Worm (Caenorhabditis elegans) whole organism, L3 larva: ENCODE data around the gene vps-54.

Experiments used
- aly-2 ChIP-seq: fragments of 150-350 bp; optimal IDR thresholded peaks from 2 replicates; lab custom pipeline; 2014; ENCODE audit warnings: missing biosample characterization, missing genetic modification characterization
- ama-1 ChIP-seq: fragments of 150-350 bp; optimal IDR thresholded peaks from 2 replicates; lab custom pipeline; 2018
- ceh-28 ChIP-seq: fragments of 150-350 bp; optimal IDR thresholded peaks from 2 replicates; lab custom pipeline; 2014; ENCODE audit warnings: missing biosample characterization, missing genetic modification reagents, missing genetic modification characterization
- ceh-82 ChIP-seq: fragments of 150-350 bp; optimal IDR thresholded peaks from 2 replicates; lab custom pipeline; 2014; ENCODE audit warnings: missing biosample characterization, missing genetic modification characterization
- egl-27 ChIP-seq: sonication (generic microtip); optimal IDR thresholded peaks from 4 replicates; lab custom pipeline; 2017; ENCODE audit warnings: missing biosample characterization, missing genetic modification reagents, missing genetic modification characterization
- elt-1 ChIP-seq: fragments of 150-350 bp; optimal IDR thresholded peaks from 2 replicates; lab custom pipeline; 2014; ENCODE audit warnings: missing biosample characterization, missing genetic modification characterization
- elt-2 ChIP-seq: sonication (generic microtip); optimal IDR thresholded peaks from 2 replicates; lab custom pipeline; 2016; ENCODE audit warnings: missing genetic modification reagents, mild to moderate bottlenecking, missing genetic modification characterization, missing compliant biosample characterization
- eor-1 ChIP-seq, 2 experiments: fragments of 150-350 bp; optimal IDR thresholded peaks; 2 replicates each; lab custom pipeline; 2014 to 2018; ENCODE audit warnings: missing biosample characterization in 2 of 2, missing genetic modification characterization in 2 of 2
- fkh-10 ChIP-seq: sonication (generic microtip); optimal IDR thresholded peaks from 2 replicates; lab custom pipeline; 2017; ENCODE audit warnings: missing biosample characterization, missing genetic modification reagents, missing genetic modification characterization
- fkh-2 ChIP-seq: fragments of 150-350 bp; optimal IDR thresholded peaks from 2 replicates; lab custom pipeline; 2014; ENCODE audit warnings: missing biosample characterization, missing genetic modification reagents, missing genetic modification characterization
- hmg-11 ChIP-seq: sonication (generic microtip); optimal IDR thresholded peaks from 2 replicates; lab custom pipeline; 2016; ENCODE audit warnings: missing genetic modification characterization, missing compliant biosample characterization
- lin-15B ChIP-seq: fragments of 150-350 bp; optimal IDR thresholded peaks from 2 replicates; lab custom pipeline; 2014; ENCODE audit warnings: missing biosample characterization, missing genetic modification characterization
- lin-39 ChIP-seq: fragments of 150-350 bp; optimal IDR thresholded peaks from 2 replicates; lab custom pipeline; 2018; ENCODE audit warnings: missing biosample characterization, missing genetic modification reagents, missing genetic modification characterization
- lsy-12 ChIP-seq: sonication (generic microtip); optimal IDR thresholded peaks from 2 replicates; lab custom pipeline; 2016; ENCODE audit warnings: mild to moderate bottlenecking, missing genetic modification characterization, missing compliant biosample characterization
- mdl-1 ChIP-seq: fragments of 150-350 bp; optimal IDR thresholded peaks from 2 replicates; lab custom pipeline; 2014; ENCODE audit warnings: missing biosample characterization, missing genetic modification characterization
- mml-1 ChIP-seq: fragments of 150-350 bp; sonication (generic microtip); optimal IDR thresholded peaks from 3 replicates; lab custom pipeline; 2014; ENCODE audit warnings: missing biosample characterization, missing genetic modification characterization
- nfya-1 ChIP-seq: sonication (generic microtip); optimal IDR thresholded peaks from 2 replicates; lab custom pipeline; 2017; ENCODE audit warnings: missing genetic modification characterization, mild to moderate bottlenecking, missing compliant biosample characterization, antibody characterized with exemption, moderate library complexity; ENCODE audit not compliant: insufficient read depth
- nhr-11 ChIP-seq: fragments of 150-350 bp; optimal IDR thresholded peaks from 2 replicates; lab custom pipeline; 2014; ENCODE audit warnings: missing biosample characterization, missing genetic modification characterization
- nhr-12 ChIP-seq: fragments of 150-350 bp; optimal IDR thresholded peaks from 2 replicates; lab custom pipeline; 2014; ENCODE audit warnings: missing biosample characterization, missing genetic modification characterization
- nhr-23 ChIP-seq: fragments of 150-350 bp; optimal IDR thresholded peaks from 2 replicates; lab custom pipeline; 2014; ENCODE audit warnings: missing biosample characterization, missing genetic modification reagents, missing genetic modification characterization
- nhr-25 ChIP-seq: sonication (generic microtip); optimal IDR thresholded peaks from 2 replicates; lab custom pipeline; 2017; ENCODE audit warnings: missing biosample characterization, missing genetic modification characterization
- nhr-28 ChIP-seq: fragments of 150-350 bp; optimal IDR thresholded peaks from 2 replicates; lab custom pipeline; 2014; ENCODE audit warnings: missing biosample characterization, missing genetic modification characterization
- nhr-43 ChIP-seq: sonication (generic microtip); optimal IDR thresholded peaks from 2 replicates; lab custom pipeline; 2016; ENCODE audit warnings: mild to moderate bottlenecking, missing genetic modification characterization, missing compliant biosample characterization; ENCODE audit not compliant: poor library complexity, severe bottlenecking
- nhr-67 ChIP-seq: fragments of 150-350 bp; optimal IDR thresholded peaks from 2 replicates; lab custom pipeline; 2014; ENCODE audit warnings: missing biosample characterization, missing genetic modification characterization
- nhr-76 ChIP-seq: fragments of 150-350 bp; sonication (generic microtip); optimal IDR thresholded peaks from 5 replicates; lab custom pipeline; 2014; ENCODE audit warnings: missing biosample characterization, missing genetic modification characterization
- pha-4 ChIP-seq: fragments of 150-350 bp; optimal IDR thresholded peaks from 2 replicates; lab custom pipeline; 2014; ENCODE audit warnings: missing biosample characterization, missing genetic modification reagents, missing genetic modification characterization
- pqm-1 ChIP-seq: fragments of 150-350 bp; optimal IDR thresholded peaks from 2 replicates; lab custom pipeline; 2017; ENCODE audit warnings: missing biosample characterization, missing genetic modification characterization, inconsistent platforms
- sea-2 ChIP-seq: fragments of 150-350 bp; sonication (generic microtip); optimal IDR thresholded peaks from 4 replicates; lab custom pipeline; 2014; ENCODE audit warnings: missing biosample characterization, missing genetic modification reagents, missing genetic modification characterization
- skn-1 ChIP-seq: fragments of 150-350 bp; optimal IDR thresholded peaks from 2 replicates; lab custom pipeline; 2014; ENCODE audit warnings: missing biosample characterization, missing genetic modification characterization
- snpc-4 ChIP-seq: fragments of 150-350 bp; optimal IDR thresholded peaks from 2 replicates; lab custom pipeline; 2014; ENCODE audit warnings: missing biosample characterization, missing genetic modification characterization
- tbx-2 ChIP-seq: sonication (generic microtip); optimal IDR thresholded peaks from 2 replicates; lab custom pipeline; 2016; ENCODE audit warnings: mild to moderate bottlenecking, missing genetic modification characterization, missing compliant biosample characterization
- unc-39 ChIP-seq: sonication (generic microtip); optimal IDR thresholded peaks from 4 replicates; lab custom pipeline; 2017; ENCODE audit warnings: missing biosample characterization, missing genetic modification characterization
- unc-62 ChIP-seq: fragments of 150-350 bp; sonication (generic microtip); optimal IDR thresholded peaks from 4 replicates; lab custom pipeline; 2014; ENCODE audit warnings: missing biosample characterization, missing genetic modification reagents, missing genetic modification characterization
- zag-1 ChIP-seq: fragments of 150-350 bp; optimal IDR thresholded peaks from 2 replicates; lab custom pipeline; 2014; ENCODE audit warnings: missing biosample characterization, missing genetic modification characterization
- ztf-11 ChIP-seq: fragments of 150-350 bp; optimal IDR thresholded peaks from 2 replicates; lab custom pipeline; 2014; ENCODE audit warnings: missing biosample characterization, missing genetic modification characterization

Gene vps-54

DNA sequence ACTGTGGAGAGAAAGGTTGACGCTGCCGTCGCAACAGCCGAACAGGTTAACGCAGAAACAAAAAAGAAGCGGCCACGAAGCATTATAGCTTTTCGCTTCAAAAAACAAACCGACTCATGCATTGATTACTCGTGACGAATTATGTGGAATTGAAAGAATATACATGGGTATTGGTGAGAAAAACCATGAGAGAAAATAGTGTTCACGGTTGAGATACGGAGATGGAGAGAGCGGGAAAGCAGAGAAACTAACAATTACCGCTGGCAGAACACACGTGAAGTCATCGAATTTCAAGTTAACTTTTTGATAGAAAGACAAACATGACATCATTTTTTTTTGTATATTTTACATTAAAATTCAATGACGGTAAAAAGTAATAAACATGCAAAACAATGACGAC, 40.9 kb downstream of the vps-54 start (continued):
- no peak for TF ChIP-seq tbx-2 (tag; lab: Kevin White, UChicago)
- TF ChIP-seq nfya-1 (tag; lab: Kevin White, UChicago) = peak; percentile 9
- no peak for TF ChIP-seq unc-62 (GFP tag; lab: Kevin White, UChicago)
- no peak for TF ChIP-seq zag-1

- TF ChIP-seq unc-62 (GFP tag; lab: Kevin White, UChicago) (no peak), pha-4 (tag; lab: Kevin White, UChicago) (no peak)
Observed at ce11 chrV:10532725-10533124, 43.5 kb downstream of the vps-54 start, which contains the start of gene txt-10. txt-10 (minus strand) TSS chrV:10532825.

ce11 chrV:10529600-10529999, 46.6 kb downstream of the vps-54 start:
- TF ChIP-seq nhr-23 (peak; percentile 76), unc-62 (GFP tag; lab: Kevin White, UChicago) (no peak), ama-1 (no peak), egl-27 (tag; lab: Kevin White, UChicago) (no peak), ztf-11 (tag; lab: Kevin White, UChicago) (no peak), eor-1 (tag; optimal IDR thresholded peaks at IDR 0.05; lab: Kevin White, UChicago) (no peak), sea-2 (GFP tag; lab: Kevin White, UChicago) (no peak), elt-1 (tag; lab: Kevin White, UChicago) (peak; percentile 2), ceh-82 (no peak), nfya-1 (tag; lab: Kevin White, UChicago) (no peak), aly-2 (tag; lab: Kevin White, UChicago) (no peak), fkh-2 (tag; lab: Kevin White, UChicago) (no peak)

- TF ChIP-seq nhr-23 (peak; percentile 15), pqm-1 (tag; lab: Kevin White, UChicago) (no peak), ama-1 (no peak)
Observed at ce11 chrV:10528500-10528899, 47.7 kb downstream of the vps-54 start, which contains the start of gene F25D1.3. F25D1.3 (plus strand) TSS chrV:10528724.

DNA sequence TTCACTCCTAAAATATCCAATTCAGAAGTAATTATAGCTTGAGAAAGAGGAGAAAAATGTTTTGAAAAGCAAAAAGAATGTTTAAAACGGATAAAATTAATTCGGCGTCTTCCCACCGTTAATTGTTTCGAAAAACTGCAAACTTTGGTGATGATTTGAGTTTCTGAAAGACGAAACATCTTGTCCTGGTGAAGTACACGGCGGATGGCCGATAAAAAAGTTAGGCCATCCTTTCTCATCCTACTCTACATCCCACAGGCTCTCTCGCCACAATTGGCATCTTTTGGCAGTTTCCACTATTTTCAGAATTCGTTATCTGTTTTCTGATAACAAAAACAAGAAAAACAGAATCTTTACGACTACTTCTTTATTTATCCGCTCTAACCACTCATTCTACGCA, 50.3 kb downstream of the vps-54 start, which contains the start of the genes C35A5.8 and hda-11:
C35A5.8 (minus strand) TSS at position 7 of the 400 bp plus-strand sequence.
hda-11 (plus strand) TSS at position 283 of the 400 bp plus-strand sequence.
- TF ChIP-seq snpc-4 (tag; lab: Kevin White, UChicago) = peak; percentile 35
- TF ChIP-seq mdl-1 (tag; lab: Kevin White, UChicago) = no peak
- no peak for TF ChIP-seq mml-1
- TF ChIP-seq nfya-1 (tag; lab: Kevin White, UChicago) = peak; percentile 58
- TF ChIP-seq unc-39 (tag; lab: Kevin White, UChicago) = no peak
- TF ChIP-seq elt-1 (tag; lab: Kevin White, UChicago) = no peak
- TF ChIP-seq hmg-11 = peak; percentile 34
- no peak for TF ChIP-seq nhr-11 (tag; lab: Kevin White, UChicago)
- TF ChIP-seq nhr-67 (tag; lab: Kevin White, UChicago) = no peak
- no peak for TF ChIP-seq lin-39 (tag; lab: Kevin White, UChicago)
- TF ChIP-seq nhr-23 = peak; percentile 63
- TF ChIP-seq pqm-1 (tag; lab: Kevin White, UChicago) = peak; percentile 4
- TF ChIP-seq ceh-28 = no peak
- TF ChIP-seq nhr-28 (tag; lab: Kevin White, UChicago) = no peak
- no peak for TF ChIP-seq nhr-12 (tag; lab: Kevin White, UChicago)
- TF ChIP-seq fkh-10 (GFP tag; lab: Kevin White, UChicago) = no peak
- TF ChIP-seq skn-1 (tag; lab: Kevin White, UChicago) = peak; percentile 48
- peak; percentile 63 for TF ChIP-seq lin-15B
- peak; percentile 93 for TF ChIP-seq nhr-43
- TF ChIP-seq lsy-12 (tag; lab: Kevin White, UChicago) = peak; percentile 19
- no peak for TF ChIP-seq nhr-76
- no peak for TF ChIP-seq fkh-2 (tag; lab: Kevin White, UChicago)
- TF ChIP-seq unc-62 (GFP tag; lab: Kevin White, UChicago) = no peak
- TF ChIP-seq zag-1 = no peak
- peak; percentile 52 for TF ChIP-seq nhr-25
- TF ChIP-seq elt-2 (tag; lab: Kevin White, UChicago) = peak; percentile 45
